Fruit fly (Drosophila melanogaster): Measurements from ENCODE around the gene CG1924.
A peak's percentile ranks its signal among the peaks of the same experiment; 100 is the strongest.

CG1924 gene

DNA sequence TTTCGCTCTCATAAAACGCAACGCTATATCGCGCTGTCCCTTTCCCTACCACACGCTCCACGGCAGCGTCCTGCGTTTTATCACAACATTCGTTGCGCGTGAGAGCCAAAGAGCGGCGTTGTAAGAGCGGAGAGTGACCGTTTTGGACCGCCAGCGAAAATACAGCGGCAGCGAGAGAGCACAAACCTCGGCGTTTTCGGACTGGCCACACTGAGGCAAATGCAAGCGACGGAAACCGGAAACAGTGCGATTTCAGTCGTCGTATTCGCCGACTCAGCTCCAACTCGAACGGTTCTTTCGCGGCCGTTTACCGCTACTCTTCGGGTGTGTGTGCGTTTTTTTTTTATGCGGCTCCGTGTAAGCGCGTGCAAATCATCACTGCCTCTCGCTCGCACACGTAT is 25.1 kb upstream of the CG1924 start (continued):
- TF ChIP-seq Atf3 (GFP tag; optimal IDR thresholded peaks at IDR 0.05) = peak; percentile 25
- peak; percentile 19 for TF ChIP-seq CG8290 (GFP tag; optimal IDR thresholded peaks at IDR 0.05)
- peak; percentile 78 to 79 for TF ChIP-seq CG8290 (tag; optimal IDR thresholded peaks at IDR 0.05)
- peak; percentile 37 for TF ChIP-seq en (GFP tag; optimal IDR thresholded peaks at IDR 0.05)
- no peak for TF ChIP-seq CkIIα-i1 (GFP tag; IDR thresholded peaks at IDR 0.05)
- TF ChIP-seq CG13624 (GFP tag; optimal IDR thresholded peaks at IDR 0.05) = peak; percentile 60
- no peak; the same call in 2 of the 3 replicates for TF ChIP-seq CG16813 (GFP tag; IDR thresholded peaks at IDR 0.05; ENCODE audit: partially characterized antibody)
- TF ChIP-seq dmrt99B (tag; optimal IDR thresholded peaks at IDR 0.05) = peak; percentile 59
- TF ChIP-seq CG6175 (GFP tag; IDR thresholded peaks at IDR 0.05) = 0 out of 3 replicates have a peak, but pooled peaks have one; percentile 67
- TF ChIP-seq esg (GFP tag; conservative IDR thresholded peaks at IDR 0.05) = no peak
- TF ChIP-seq CG17912 (GFP tag; optimal IDR thresholded peaks at IDR 0.05) = peak; percentile 82
- peak; percentile 78 for TF ChIP-seq NfI (GFP tag; optimal IDR thresholded peaks at IDR 0.05)
- TF ChIP-seq CG17829 (tag; optimal IDR thresholded peaks at IDR 0.05) = peak; percentile 1
- TF ChIP-seq Dp (GFP tag; optimal IDR thresholded peaks at IDR 0.05) = peak; percentile 3
- TF ChIP-seq Myb (GFP tag; optimal IDR thresholded peaks at IDR 0.05) = peak; percentile 44
- no peak for TF ChIP-seq Elba2 (GFP tag; optimal IDR thresholded peaks at IDR 0.05)
- peak; percentile 34 for TF ChIP-seq CG7786 (GFP tag; optimal IDR thresholded peaks at IDR 0.05)
- TF ChIP-seq Hey (tag; optimal IDR thresholded peaks at IDR 0.05) = peak; percentile 76
- TF ChIP-seq caup (GFP tag; optimal IDR thresholded peaks at IDR 0.05; ENCODE audit: severe bottlenecking) = peak; percentile 89
- peak; percentile 75 for TF ChIP-seq org-1 (GFP tag; optimal IDR thresholded peaks at IDR 0.05)
- TF ChIP-seq CG12299 (tag; optimal IDR thresholded peaks at IDR 0.05) = peak; percentile 58
- TF ChIP-seq aop (GFP tag; IDR thresholded peaks at IDR 0.05) = peak; percentile 82
- TF ChIP-seq CG30403 (GFP tag; optimal IDR thresholded peaks at IDR 0.05) = peak; percentile 28
- no peak for TF ChIP-seq fu2 (GFP tag; optimal IDR thresholded peaks at IDR 0.05)
- TF ChIP-seq CG17359 (tag; optimal IDR thresholded peaks at IDR 0.05) = peak; percentile 65
- TF ChIP-seq wdn (GFP tag; IDR thresholded peaks at IDR 0.05) = no peak
- peak; percentile 75 for TF ChIP-seq ewg (GFP tag; optimal IDR thresholded peaks at IDR 0.05)
- no peak for TF ChIP-seq cad (GFP tag; optimal IDR thresholded peaks at IDR 0.05)
- TF ChIP-seq CTCF (GFP tag; optimal IDR thresholded peaks at IDR 0.05) = peak; percentile 50
- peak; percentile 64; the same call in 1 of the 2 replicates for TF ChIP-seq ara (GFP tag; IDR thresholded peaks at IDR 0.05)
- peak; percentile 40; the same call in 1 of the 2 replicates for TF ChIP-seq hbn (GFP tag; IDR thresholded peaks at IDR 0.05; ENCODE audit: partially characterized antibody)
- peak; percentile 83 for TF ChIP-seq zfh1 (GFP tag; IDR thresholded peaks at IDR 0.05)
- TF ChIP-seq rib (GFP tag; IDR thresholded peaks at IDR 0.05) = peak; percentile 88
- peak; percentile 63 for TF ChIP-seq CG14050 (GFP tag; IDR thresholded peaks at IDR 0.05)
- no peak for TF ChIP-seq CG15073 (GFP tag; optimal IDR thresholded peaks at IDR 0.05)
- TF ChIP-seq sim (GFP tag; IDR thresholded peaks at IDR 0.05) = peak; percentile 71
- peak; percentile 66 for TF ChIP-seq Rx (GFP tag; IDR thresholded peaks at IDR 0.05)
- TF ChIP-seq CG10543 (GFP tag; optimal IDR thresholded peaks at IDR 0.05) = peak; percentile 77
- peak; percentile 18 for TF ChIP-seq Sox102F (GFP tag; optimal IDR thresholded peaks at IDR 0.05)
- TF ChIP-seq Gug (GFP tag; IDR thresholded peaks at IDR 0.05) = peak; percentile 11; the same call in 1 of the 4 replicates
- TF ChIP-seq al (GFP tag; IDR thresholded peaks at IDR 0.05) = no peak; the same call in 1 of the 2 replicates
- TF ChIP-seq CG14965 (GFP tag; optimal IDR thresholded peaks at IDR 0.05; ENCODE audit: borderline replicate concordance) = peak; percentile 44
- peak; percentile 59 for TF ChIP-seq CG7839 (tag; optimal IDR thresholded peaks at IDR 0.05)
- no peak for TF ChIP-seq CG10565 (GFP tag; optimal IDR thresholded peaks at IDR 0.05)
- TF ChIP-seq tll (GFP tag; optimal IDR thresholded peaks at IDR 0.05) = no peak
- peak; percentile 45; the same call in 1 of the 2 replicates for TF ChIP-seq CG7372 (GFP tag; IDR thresholded peaks at IDR 0.05)
- peak; percentile 91 for TF ChIP-seq stwl (tag; optimal IDR thresholded peaks at IDR 0.05)
- TF ChIP-seq chn (GFP tag; optimal IDR thresholded peaks at IDR 0.05) = peak; percentile 56
- peak; percentile 78 for TF ChIP-seq CG17385 (GFP tag; optimal IDR thresholded peaks at IDR 0.05)
- TF ChIP-seq Mad (GFP tag; optimal IDR thresholded peaks at IDR 0.05) = peak; percentile 52
- TF ChIP-seq HHEX (GFP tag; optimal IDR thresholded peaks at IDR 0.05) = peak; percentile 80

All from whole organism, embryonic.